Worm (Caenorhabditis elegans) whole organism, midembryonic: ENCODE results near the gene F21H7.5.

Experiments
- T22C8.4 ChIP-seq: fragments of 200-800 bp; sonication (Bioruptor generic); IDR thresholded peaks from 2 replicates; pipeline ENCODE4 v1.3.6; 2022; ENCODE audit warnings: missing genetic modification characterization, missing compliant biosample characterization
- cog-1 ChIP-seq: sonication (generic microtip); optimal IDR thresholded peaks from 2 replicates; lab custom pipeline; 2016; ENCODE audit warnings: missing genetic modification characterization, missing compliant biosample characterization
- flt-1 ChIP-seq: fragments of 200-800 bp; sonication (Bioruptor generic); IDR thresholded peaks from 2 replicates; pipeline ENCODE4 v1.3.6; 2022; ENCODE audit warnings: missing genetic modification characterization, missing compliant biosample characterization
- klf-2 ChIP-seq: fragments of 200-800 bp; sonication (Bioruptor generic); conservative IDR thresholded peaks from 2 replicates; pipeline ENCODE4 v1.3.6; 2022; ENCODE audit warnings: missing genetic modification reagents, missing genetic modification characterization, missing compliant biosample characterization
- med-1 ChIP-seq: sonication (generic microtip); optimal IDR thresholded peaks from 2 replicates; lab custom pipeline; 2017; ENCODE audit warnings: missing genetic modification characterization, mild to moderate bottlenecking, missing compliant biosample characterization, antibody characterized with exemption, missing genetic modification reagents; ENCODE audit not compliant: insufficient read depth
- ref-1 ChIP-seq: fragments of 200-800 bp; sonication (Bioruptor generic); conservative IDR thresholded peaks from 2 replicates; pipeline ENCODE4 v1.3.6; 2022; ENCODE audit warnings: missing genetic modification reagents, missing genetic modification characterization, missing compliant biosample characterization
- tab-1 ChIP-seq: fragments of 200-800 bp; sonication (Bioruptor generic); IDR thresholded peaks from 2 replicates; pipeline ENCODE4 v1.3.6; 2022; ENCODE audit warnings: missing genetic modification characterization, missing compliant biosample characterization
- ztf-23 ChIP-seq: fragments of 200-800 bp; sonication (Bioruptor generic); IDR thresholded peaks from 2 replicates; pipeline ENCODE4 v1.3.6; 2022; ENCODE audit warnings: missing genetic modification reagents, missing genetic modification characterization, missing compliant biosample characterization
- ztf-29 ChIP-seq: fragments of 200-800 bp; sonication (Bioruptor generic); IDR thresholded peaks from 2 replicates; pipeline ENCODE4 v1.3.6; 2022; ENCODE audit warnings: missing genetic modification reagents, missing genetic modification characterization, missing compliant biosample characterization

F21H7.5 gene

ce11 chrV:16277918-16278317 is 40.6 kb downstream of the F21H7.5 start, which contains the start of gene cyp-37B1:
cyp-37B1 (plus strand) TSS chrV:16278116.
- TF ChIP-seq klf-2 (GFP tag; lab: Robert Waterston, UW), result no peak
- no peak for TF ChIP-seq med-1
- no peak for TF ChIP-seq ref-1 (GFP tag; lab: Robert Waterston, UW)
- no peak for TF ChIP-seq ztf-23 (GFP tag; lab: Robert Waterston, UW)
- TF ChIP-seq cog-1 (tag; lab: Kevin White, UChicago), result no peak
- TF ChIP-seq flt-1 (GFP tag; lab: Robert Waterston, UW), result no peak

ce11 chrV:16282147-16282546 is 44.8 kb downstream of the F21H7.5 start, which contains the start of gene F28G4.2:
F28G4.2 (minus strand) TSS chrV:16282321.
- TF ChIP-seq T22C8.4 (GFP tag; lab: Robert Waterston, UW) (no peak), ztf-23 (GFP tag; lab: Robert Waterston, UW) (no peak), klf-2 (GFP tag; lab: Robert Waterston, UW) (no peak), flt-1 (GFP tag; lab: Robert Waterston, UW) (no peak), tab-1 (GFP tag; lab: Robert Waterston, UW) (no peak), ztf-29 (GFP tag; lab: Robert Waterston, UW) (no peak), ref-1 (GFP tag; lab: Robert Waterston, UW) (no peak), cog-1 (tag; lab: Kevin White, UChicago) (no peak), med-1 (no peak)

- TF ChIP-seq cog-1 (tag; lab: Kevin White, UChicago) (no peak), med-1 (no peak), T22C8.4 (GFP tag; lab: Robert Waterston, UW) (no peak), ztf-23 (GFP tag; lab: Robert Waterston, UW) (no peak), ref-1 (GFP tag; lab: Robert Waterston, UW) (no peak), ztf-29 (GFP tag; lab: Robert Waterston, UW) (no peak), klf-2 (GFP tag; lab: Robert Waterston, UW) (no peak), tab-1 (GFP tag; lab: Robert Waterston, UW) (no peak), flt-1 (GFP tag; lab: Robert Waterston, UW) (no peak)
Observed at ce11 chrV:16285794-16286193, 48.5 kb downstream of the F21H7.5 start, which contains the start of gene F28G4.4. F28G4.4 (minus strand) TSS chrV:16285894.

ce11 chrV:16287619-16288018 is 50.3 kb downstream of the F21H7.5 start, which contains the start of gene F28G4.3:
F28G4.3 (minus strand) TSS chrV:16287719.
- TF ChIP-seq med-1, result no peak
- no peak for TF ChIP-seq klf-2 (GFP tag; lab: Robert Waterston, UW)
- no peak for TF ChIP-seq ref-1 (GFP tag; lab: Robert Waterston, UW)
- no peak for TF ChIP-seq ztf-29 (GFP tag; lab: Robert Waterston, UW)
- no peak for TF ChIP-seq ztf-23 (GFP tag; lab: Robert Waterston, UW)
- TF ChIP-seq cog-1 (tag; lab: Kevin White, UChicago), result no peak
